Worm (Caenorhabditis elegans) whole organism, L1 larva: Measurements from ENCODE around the gene C17C3.9.

ENCODE experiments used
- C04F5.9 ChIP-seq: sonication (generic microtip); optimal IDR thresholded peaks from 2 replicates; lab custom pipeline; 2016; ENCODE audit warnings: missing genetic modification characterization, missing compliant biosample characterization
- F16B12.6 ChIP-seq: fragments of 150-350 bp; optimal IDR thresholded peaks from 2 replicates; lab custom pipeline; 2014; ENCODE audit warnings: missing biosample characterization, missing genetic modification characterization
- ama-1 ChIP-seq: fragments of 150-350 bp; optimal IDR thresholded peaks from 2 replicates; lab custom pipeline; 2014
- blmp-1 ChIP-seq: fragments of 150-350 bp; optimal IDR thresholded peaks from 2 replicates; lab custom pipeline; 2014; ENCODE audit warnings: missing biosample characterization, missing genetic modification characterization
- ceh-82 ChIP-seq, 3 experiments: fragments of 150-350 bp in 1 of 3; sonication (generic microtip) in 2 of 3; optimal IDR thresholded peaks; 2 replicates each; lab custom pipeline; 2014 to 2017; ENCODE audit warnings: missing biosample characterization in 3 of 3, missing genetic modification characterization in 3 of 3
- dpl-1 ChIP-seq, 3 experiments: fragments of 150-350 bp in 2 of 3; sonication (generic microtip) in 1 of 3; optimal IDR thresholded peaks; 2 replicates each; lab custom pipeline; 2014 to 2017; ENCODE audit warnings: missing biosample characterization in 3 of 3, missing genetic modification characterization in 3 of 3, missing genetic modification reagents in 3 of 3
- dsc-1 ChIP-seq: sonication (generic microtip); optimal IDR thresholded peaks from 2 replicates; lab custom pipeline; 2016; ENCODE audit warnings: mild to moderate bottlenecking, missing genetic modification characterization, missing compliant biosample characterization
- efl-1 ChIP-seq, 4 experiments: fragments of 150-350 bp; optimal IDR thresholded peaks in 3 of 4; peaks in 1 of 4; 1 replicate in 1 of 4; 2 replicates in 3 of 4; lab custom pipeline; 2014; ENCODE audit warnings: missing biosample characterization in 2 of 4, missing genetic modification characterization in 2 of 4, missing genetic modification reagents in 2 of 4
- elt-2 ChIP-seq: sonication (generic microtip); optimal IDR thresholded peaks from 2 replicates; lab custom pipeline; 2016; ENCODE audit warnings: missing genetic modification characterization, mild to moderate bottlenecking, inconsistent platforms, missing compliant biosample characterization, missing genetic modification reagents
- fkh-10 ChIP-seq: sonication (generic microtip); optimal IDR thresholded peaks from 2 replicates; lab custom pipeline; 2017; ENCODE audit warnings: missing biosample characterization, missing genetic modification reagents, missing genetic modification characterization
- hpl-2 ChIP-seq: fragments of 150-350 bp; optimal IDR thresholded peaks from 2 replicates; lab custom pipeline; 2014; ENCODE audit warnings: missing biosample characterization, missing genetic modification reagents, missing genetic modification characterization
- lin-14 ChIP-seq: fragments of 200-800 bp; sonication (Bioruptor generic); optimal IDR thresholded peaks from 2 replicates; lab custom pipeline; 2018; ENCODE audit warnings: mild to moderate bottlenecking, missing genetic modification characterization, moderate library complexity, missing compliant biosample characterization
- lin-15B ChIP-seq: fragments of 150-350 bp; sonication (generic microtip); optimal IDR thresholded peaks from 3 replicates; lab custom pipeline; 2014; ENCODE audit warnings: missing biosample characterization, missing genetic modification characterization
- lin-35 ChIP-seq, 2 experiments: fragments of 150-350 bp; optimal IDR thresholded peaks; 2 replicates each; lab custom pipeline; 2014; ENCODE audit warnings: missing biosample characterization in 2 of 2, missing genetic modification characterization in 2 of 2, missing genetic modification reagents in 2 of 2
- lir-3 ChIP-seq: sonication (generic microtip); optimal IDR thresholded peaks from 2 replicates; lab custom pipeline; 2016; ENCODE audit warnings: mild to moderate bottlenecking, missing genetic modification characterization, moderate library complexity, missing compliant biosample characterization; ENCODE audit not compliant: poor library complexity
- lsy-2 ChIP-seq, 2 experiments: fragments of 150-350 bp; optimal IDR thresholded peaks; 2 replicates each; lab custom pipeline; 2014; ENCODE audit warnings: missing biosample characterization in 2 of 2, missing genetic modification characterization in 2 of 2
- mdl-1 ChIP-seq, 2 experiments: fragments of 150-350 bp; optimal IDR thresholded peaks; 2 replicates each; lab custom pipeline; 2014 to 2017; ENCODE audit warnings: missing biosample characterization in 2 of 2, missing genetic modification characterization in 2 of 2, inconsistent platforms in 1 of 2
- mef-2 ChIP-seq: fragments of 150-350 bp; optimal IDR thresholded peaks from 2 replicates; lab custom pipeline; 2014; ENCODE audit warnings: missing biosample characterization, missing genetic modification characterization
- mep-1 ChIP-seq: fragments of 150-350 bp; optimal IDR thresholded peaks from 2 replicates; lab custom pipeline; 2014; ENCODE audit warnings: missing biosample characterization, missing genetic modification characterization
- nhr-11 ChIP-seq: fragments of 150-350 bp; optimal IDR thresholded peaks from 2 replicates; lab custom pipeline; 2014; ENCODE audit warnings: missing biosample characterization, missing genetic modification characterization
- nhr-47 ChIP-seq: sonication (generic microtip); optimal IDR thresholded peaks from 2 replicates; lab custom pipeline; 2016; ENCODE audit warnings: mild to moderate bottlenecking, missing genetic modification characterization, moderate library complexity, missing compliant biosample characterization
- nhr-84 ChIP-seq: sonication (generic microtip); optimal IDR thresholded peaks from 2 replicates; lab custom pipeline; 2017; ENCODE audit warnings: missing biosample characterization, missing genetic modification characterization
- nhr-85 ChIP-seq: sonication (generic microtip); peaks from one replicate; lab custom pipeline; 2016; ENCODE audit warnings: missing genetic modification characterization, inconsistent platforms, missing compliant biosample characterization
- rnt-1 ChIP-seq: sonication (generic microtip); optimal IDR thresholded peaks from 2 replicates; lab custom pipeline; 2016; ENCODE audit warnings: mild to moderate bottlenecking, missing genetic modification characterization, moderate library complexity, missing compliant biosample characterization
- skn-1 ChIP-seq: fragments of 150-350 bp; optimal IDR thresholded peaks from 2 replicates; lab custom pipeline; 2014; ENCODE audit warnings: missing biosample characterization, missing genetic modification characterization
- snu-23 ChIP-seq: sonication (generic microtip); optimal IDR thresholded peaks from 2 replicates; lab custom pipeline; 2016; ENCODE audit warnings: missing genetic modification characterization, missing compliant biosample characterization
- sox-4 ChIP-seq: sonication (generic microtip); optimal IDR thresholded peaks from 2 replicates; lab custom pipeline; 2016; ENCODE audit warnings: missing genetic modification characterization, missing compliant biosample characterization
- sptf-1 ChIP-seq: fragments of 150-350 bp; optimal IDR thresholded peaks from 2 replicates; lab custom pipeline; 2014; ENCODE audit warnings: missing biosample characterization, missing genetic modification characterization
- tbx-2 ChIP-seq: sonication (generic microtip); optimal IDR thresholded peaks from 2 replicates; lab custom pipeline; 2016; ENCODE audit warnings: missing genetic modification characterization, missing compliant biosample characterization
- tlp-1 ChIP-seq: fragments of 150-350 bp; optimal IDR thresholded peaks from 2 replicates; lab custom pipeline; 2014; ENCODE audit warnings: missing biosample characterization, missing genetic modification characterization
- unc-30 ChIP-seq: sonication (generic microtip); optimal IDR thresholded peaks from 2 replicates; lab custom pipeline; 2017; ENCODE audit warnings: missing biosample characterization, missing genetic modification characterization
- unc-86 ChIP-seq: sonication (generic microtip); optimal IDR thresholded peaks from 2 replicates; lab custom pipeline; 2016; ENCODE audit warnings: missing genetic modification characterization, missing compliant biosample characterization
- unc-98 ChIP-seq: fragments of 200-800 bp; sonication (Bioruptor generic); IDR thresholded peaks from 2 replicates; pipeline ENCODE4 v1.3.6; 2022; ENCODE audit warnings: missing genetic modification characterization, missing compliant biosample characterization

C17C3.9 gene

DNA sequence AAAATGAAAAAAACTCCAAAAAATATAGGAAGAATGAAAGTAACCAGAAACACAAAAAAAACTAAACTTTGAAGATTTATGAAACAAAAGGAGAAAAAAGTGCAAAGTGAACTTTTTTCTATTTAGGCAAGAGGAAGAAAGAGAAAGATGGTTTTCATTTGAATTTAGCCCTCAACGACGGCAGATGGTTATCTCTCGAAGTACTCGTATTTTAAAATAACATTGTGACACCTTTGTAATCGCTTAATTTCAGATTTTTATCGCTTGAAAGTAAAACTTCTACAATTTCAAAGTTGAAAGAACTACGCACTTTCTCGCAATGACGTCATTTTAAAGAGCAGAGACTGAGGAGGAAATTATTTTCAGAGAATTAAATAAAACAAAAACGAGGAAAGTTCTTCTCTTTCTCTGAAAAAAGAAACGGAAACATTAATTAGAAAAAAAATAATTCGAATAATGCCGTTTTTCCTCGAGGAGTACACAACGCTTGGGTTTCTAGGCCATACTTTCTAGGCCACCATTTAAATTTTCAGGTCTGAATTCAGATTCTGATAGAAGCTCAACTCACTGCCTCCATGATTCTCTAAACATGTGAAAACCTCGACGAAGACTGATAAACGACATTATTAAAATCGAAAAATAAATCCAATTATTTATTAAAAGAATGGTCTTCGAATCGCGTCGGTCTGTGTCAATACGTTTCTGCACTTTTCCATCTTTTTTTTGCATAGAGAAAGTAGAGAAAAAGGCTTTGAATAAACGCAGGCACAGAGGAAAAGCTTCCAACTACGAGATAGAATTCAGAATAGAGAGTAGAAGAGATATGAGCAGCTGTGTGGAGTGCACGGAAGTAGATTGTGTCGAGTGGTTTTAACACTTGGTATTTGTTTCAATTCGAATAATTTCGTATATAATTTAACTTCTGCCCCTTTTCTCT, 20.4 kb downstream of the C17C3.9 start (continued):
- TF ChIP-seq tlp-1 (tag; lab: Kevin White, UChicago) = no peak
- TF ChIP-seq nhr-85 (tag; lab: Kevin White, UChicago) = peak; percentile 78
- TF ChIP-seq nhr-11 (tag; lab: Kevin White, UChicago) = no peak
- peak; percentile 59 for TF ChIP-seq nhr-47 (tag; lab: Kevin White, UChicago)
- no peak for TF ChIP-seq unc-30 (tag; lab: Kevin White, UChicago)
- TF ChIP-seq unc-86 = peak; percentile 34
- TF ChIP-seq sptf-1 (tag; lab: Kevin White, UChicago) = no peak
- peak; percentile 55 for TF ChIP-seq dsc-1 (tag; lab: Kevin White, UChicago)
- peak in 1 of 2 experiments; percentile 48 for TF ChIP-seq lsy-2 (tag; optimal IDR thresholded peaks at IDR 0.05; lab: Kevin White, UChicago)
- TF ChIP-seq unc-98 (GFP tag; lab: Robert Waterston, UW) = peak; percentile 61
- peak in 1 of 3 experiments; percentile 5 for TF ChIP-seq ceh-82 (tag; optimal IDR thresholded peaks at IDR 0.05; lab: Kevin White, UChicago)
- peak; percentile 54 for TF ChIP-seq lir-3 (tag; lab: Kevin White, UChicago)
- TF ChIP-seq C04F5.9 (tag; lab: Kevin White, UChicago) = peak; percentile 40
- TF ChIP-seq efl-1 (optimal IDR thresholded peaks at IDR 0.05; lab: Kevin White, UChicago) = peak; percentile 37 to 40
- TF ChIP-seq efl-1 (GFP tag; optimal IDR thresholded peaks at IDR 0.05 in 1 of 2; lab: Kevin White, UChicago) = peak; percentile 32 to 82

DNA sequence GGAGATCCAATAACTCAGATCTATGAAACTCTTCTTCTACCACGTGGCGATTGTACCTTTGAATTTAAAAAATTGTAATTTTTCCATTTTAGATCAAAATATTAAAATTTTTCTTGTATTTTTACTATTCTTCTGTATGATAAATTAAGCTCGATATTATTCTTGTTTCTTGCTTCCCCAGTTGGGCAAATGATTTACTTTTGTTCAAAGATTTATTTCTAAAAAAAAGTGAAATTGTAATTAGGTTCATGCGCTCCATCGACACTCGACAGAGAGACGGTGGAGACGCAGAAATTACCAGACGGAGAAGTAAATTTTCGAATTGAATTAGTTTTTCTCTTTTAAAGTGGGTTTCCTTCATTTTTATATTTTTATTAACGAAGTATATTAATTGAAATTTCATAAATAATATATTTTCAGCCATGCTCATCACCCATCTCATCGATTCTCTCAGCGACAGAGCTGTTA, 26.2 kb downstream of the C17C3.9 start, which contains the start of gene npp-24:
Gene npp-24, plus strand, starts transcription at position 51 of the 468 bp plus-strand sequence.
- TF ChIP-seq blmp-1 (tag; lab: Kevin White, UChicago) (peak; percentile 95), dpl-1 (GFP tag; optimal IDR thresholded peaks at IDR 0.05; lab: Kevin White, UChicago) (peak in 1 of 3 experiments; percentile 45), lin-15B (peak; percentile 28), skn-1 (no peak), efl-1 (optimal IDR thresholded peaks at IDR 0.05; lab: Kevin White, UChicago) (peak; percentile 20 to 23), efl-1 (GFP tag; optimal IDR thresholded peaks at IDR 0.05 in 1 of 2; lab: Kevin White, UChicago) (peak in 1 of 2 experiments; percentile 17), lsy-2 (tag; optimal IDR thresholded peaks at IDR 0.05; lab: Kevin White, UChicago) (peak in 1 of 2 experiments; percentile 33), lin-35 (GFP tag; optimal IDR thresholded peaks at IDR 0.05; lab: Kevin White, UChicago) (peak in 1 of 2 experiments; percentile 24), C04F5.9 (tag; lab: Kevin White, UChicago) (no peak)

DNA sequence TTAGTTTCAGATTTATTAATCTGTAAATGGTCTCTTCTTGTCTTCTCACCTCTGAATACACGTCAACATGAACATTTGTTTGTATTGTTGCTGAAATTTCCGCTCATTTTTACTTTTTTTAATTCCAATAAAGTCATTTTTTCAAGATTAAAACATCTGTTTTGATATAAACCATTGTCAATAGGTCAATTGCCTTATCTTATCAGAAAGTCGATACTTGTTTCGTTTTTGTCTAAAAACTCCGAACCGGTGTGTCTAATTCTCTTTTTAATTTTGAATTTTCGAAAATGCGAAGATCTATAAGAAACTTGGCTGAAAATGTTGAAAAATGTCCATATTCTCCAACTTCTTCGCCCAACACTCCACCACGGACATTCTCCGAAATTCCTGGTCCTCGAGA, 28.3 kb downstream of the C17C3.9 start, which contains the start of gene cyp-44A1:
Gene cyp-44A1, plus strand, starts transcription at position 285 of the 400 bp plus-strand sequence.
- TF ChIP-seq mep-1 (tag; lab: Kevin White, UChicago) (no peak), elt-2 (tag; lab: Kevin White, UChicago) (peak; percentile 40), lin-15B (no peak), nhr-84 (tag; lab: Kevin White, UChicago) (no peak), tbx-2 (no peak), fkh-10 (GFP tag; lab: Kevin White, UChicago) (no peak), mdl-1 (tag; optimal IDR thresholded peaks at IDR 0.05; lab: Kevin White, UChicago) (no peak)

DNA sequence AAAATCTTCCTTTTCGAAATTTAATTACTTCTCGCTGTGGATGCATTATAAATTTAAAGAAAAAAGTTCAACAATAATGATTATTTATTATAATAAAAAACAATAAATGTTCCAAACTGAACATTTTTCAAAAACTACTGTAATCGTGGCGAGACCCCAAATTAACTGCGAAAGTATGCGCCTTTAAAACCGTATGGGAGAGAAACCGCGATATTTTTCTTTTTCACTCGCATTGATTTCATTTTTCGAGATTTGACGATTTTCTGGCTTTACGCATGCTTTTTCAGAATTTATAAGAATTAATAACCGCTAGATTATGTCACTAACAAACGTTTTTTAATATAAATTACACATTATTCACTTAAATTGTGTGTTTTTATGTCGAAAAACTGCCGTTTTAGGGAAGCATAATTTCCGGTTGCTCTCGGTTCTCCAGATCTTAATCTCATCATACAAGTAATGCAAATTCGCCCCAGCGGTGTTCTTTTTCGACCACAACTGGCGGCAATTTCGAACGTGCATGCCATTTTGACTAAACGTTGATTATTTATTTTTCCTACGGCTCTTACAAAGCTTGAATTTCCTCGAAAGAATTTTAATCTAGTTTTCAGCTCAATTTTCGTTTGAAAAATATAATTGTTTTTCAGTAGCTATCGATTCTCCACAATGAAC, 31.0 kb downstream of the C17C3.9 start, which contains the start of gene F12A10.8:
Gene F12A10.8, minus strand, starts transcription at position 79 of the 672 bp plus-strand sequence.
- peak in 1 of 2 experiments; percentile 68 for TF ChIP-seq lsy-2 (tag; optimal IDR thresholded peaks at IDR 0.05; lab: Kevin White, UChicago)
- TF ChIP-seq unc-30 (tag; lab: Kevin White, UChicago) = no peak
- peak; percentile 29 for TF ChIP-seq lin-14 (GFP tag; lab: Kevin White, UChicago)
- peak; percentile 46 for TF ChIP-seq mep-1 (tag; lab: Kevin White, UChicago)
- TF ChIP-seq ceh-82 (tag; optimal IDR thresholded peaks at IDR 0.05; lab: Kevin White, UChicago) = peak in 1 of 3 experiments; percentile 32
- TF ChIP-seq nhr-85 (tag; lab: Kevin White, UChicago) = peak; percentile 33
- TF ChIP-seq mef-2 = no peak
- peak; percentile 24 for TF ChIP-seq snu-23 (GFP tag; lab: Kevin White, UChicago)
- no peak for TF ChIP-seq hpl-2 (GFP tag; lab: Kevin White, UChicago)
- TF ChIP-seq sox-4 (tag; lab: Kevin White, UChicago) = no peak
- TF ChIP-seq efl-1 (optimal IDR thresholded peaks at IDR 0.05; lab: Kevin White, UChicago) = peak; percentile 57 to 83
- peak; percentile 85 to 98 for TF ChIP-seq efl-1 (GFP tag; optimal IDR thresholded peaks at IDR 0.05 in 1 of 2; lab: Kevin White, UChicago)
- peak; percentile 21 for TF ChIP-seq rnt-1 (tag; lab: Kevin White, UChicago)
- peak; percentile 30 for TF ChIP-seq F16B12.6 (tag; lab: Kevin White, UChicago)
- TF ChIP-seq lin-35 (GFP tag; optimal IDR thresholded peaks at IDR 0.05; lab: Kevin White, UChicago) = peak; percentile 75 to 92
- peak; percentile 55 for TF ChIP-seq blmp-1 (tag; lab: Kevin White, UChicago)
- peak; percentile 67 for TF ChIP-seq lin-15B
- TF ChIP-seq ama-1 (lab: Kevin White, UChicago) = no peak
- peak; percentile 67 to 87 (median 79) for TF ChIP-seq dpl-1 (GFP tag; optimal IDR thresholded peaks at IDR 0.05; lab: Kevin White, UChicago)
- TF ChIP-seq skn-1 = peak; percentile 17
